Fruit fly (Drosophila melanogaster) S2 (cell line): Measurements from ENCODE around the gene CG14624.

Experiments used
- CG8478 ChIP-seq: fragments of >200 bp; optimal IDR thresholded peaks from 2 replicates; lab custom pipeline; 2018
- CTCF ChIP-seq, 2 experiments: fragments of >200 bp; optimal IDR thresholded peaks; 2 replicates each; lab custom pipeline; 2018

- no peak for TF ChIP-seq CG8478 (lab: Kevin White, UChicago)
- no peak for TF ChIP-seq CTCF (optimal IDR thresholded peaks at IDR 0.05; lab: Kevin White, UChicago)
Measured at dm6 chrX:1180865-1181264, 25.7 kb upstream of the CG14624 start.
